Worm (Caenorhabditis elegans): ENCODE results near the gene gex-2.

DNA sequence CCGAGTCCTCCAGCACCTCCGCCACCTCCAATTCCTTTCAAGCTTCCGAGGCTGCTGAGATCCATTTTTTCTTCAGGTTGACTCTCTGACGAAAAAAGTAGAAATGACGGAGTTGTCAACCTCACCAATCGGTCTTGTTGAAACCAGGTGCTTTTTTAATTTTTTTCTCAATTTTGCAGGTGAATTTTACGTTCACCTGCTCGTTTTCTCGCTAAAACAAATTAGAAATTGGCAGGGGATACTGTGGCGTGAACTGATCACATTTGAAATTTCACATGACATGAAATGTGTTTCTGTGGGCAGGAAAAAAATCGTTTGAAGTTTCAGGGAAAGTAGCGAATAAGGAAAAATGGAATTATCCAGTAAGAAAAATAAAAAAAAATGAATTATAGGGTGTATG lies 19.8 kb downstream of the gex-2 start, which contains the start of gene C18H7.6:
- TF ChIP-seq him-1 (tag; optimal IDR thresholded peaks at IDR 0.05) (no peak), W03F9.2 (tag; optimal IDR thresholded peaks at IDR 0.05) (no peak), dao-5 (tag; optimal IDR thresholded peaks at IDR 0.05) (no peak)
